Fruit fly (Drosophila melanogaster) whole organism: ENCODE measurements around the gene Trax.

Experiments used
- CG8478 ChIP-seq: fragments of >200 bp; optimal IDR thresholded peaks from 2 replicates; lab custom pipeline; 2018; ENCODE audit warnings: inconsistent platforms
- Dll ChIP-seq: fragments of >200 bp; optimal IDR thresholded peaks from 2 replicates; lab custom pipeline; 2017
- EcR ChIP-seq, 2 experiments: fragments of >200 bp; optimal IDR thresholded peaks; 2 replicates each; lab custom pipeline; 2017; ENCODE audit warnings: missing biosample characterization in 2 of 2, missing genetic modification characterization in 2 of 2, missing genetic modification reagents in 2 of 2
- usp ChIP-seq: fragments of >200 bp; optimal IDR thresholded peaks from 2 replicates; lab custom pipeline; 2017; ENCODE audit warnings: missing biosample characterization, missing genetic modification characterization, mixed read lengths

dm6 chr3R:15374397-15374796, 12.9 kb downstream of the Trax start, which contains the start of gene Rbp:
- TF ChIP-seq Dll (lab: Kevin White, UChicago) (no peak), CG8478 (lab: Kevin White, UChicago) (no peak), usp (GFP tag; lab: Kevin White, UChicago) (no peak), EcR (GFP tag; optimal IDR thresholded peaks at IDR 0.05; lab: Kevin White, UChicago) (no peak)
